Fruit fly (Drosophila melanogaster) whole organism, embryonic: ENCODE results near the gene CG10874.
A peak's percentile ranks its signal among the peaks of the same experiment; 100 is the strongest.

Source experiments
- Bgb ChIP-seq: fragments of 200-800 bp; sonication (Bioruptor generic); IDR thresholded peaks from 2 replicates; pipeline ENCODE4 v1.3.6; 2022; ENCODE audit warnings: missing biosample characterization, missing genetic modification characterization; ENCODE audit not compliant: partially characterized antibody
- CG10267 ChIP-seq: fragments of 200-800 bp; sonication (Bioruptor generic); optimal IDR thresholded peaks from 2 replicates; lab custom pipeline; 2018; ENCODE audit warnings: missing biosample characterization, mild to moderate bottlenecking, missing genetic modification characterization, moderate library complexity
- CG11695 ChIP-seq: fragments of 200-800 bp; sonication (Bioruptor generic); IDR thresholded peaks from 3 replicates; pipeline ENCODE4 v1.3.6; 2022; ENCODE audit warnings: missing biosample characterization, missing genetic modification characterization
- CG12155 ChIP-seq: fragments of 200-800 bp; sonication (Bioruptor generic); optimal IDR thresholded peaks from 3 replicates; lab custom pipeline; 2016; ENCODE audit warnings: missing biosample characterization, missing genetic modification characterization
- CG13424 ChIP-seq: fragments of 200-800 bp; sonication (Bioruptor generic); optimal IDR thresholded peaks from 2 replicates; lab custom pipeline; 2019; ENCODE audit warnings: missing biosample characterization, mild to moderate bottlenecking, missing genetic modification characterization, moderate library complexity
- CG14441 ChIP-seq: fragments of 200-800 bp; sonication (Bioruptor generic); IDR thresholded peaks from 2 replicates; pipeline ENCODE4 v1.3.6; 2022; ENCODE audit warnings: missing biosample characterization, missing genetic modification characterization
- CG14667 ChIP-seq: fragments of 200-800 bp; sonication (Bioruptor generic); IDR thresholded peaks from 2 replicates; pipeline ENCODE4 v1.3.6; 2022; ENCODE audit warnings: missing biosample characterization, missing genetic modification characterization
- CG15601 ChIP-seq: fragments of 200-800 bp; sonication (Bioruptor generic); optimal IDR thresholded peaks from 3 replicates; lab custom pipeline; 2019; ENCODE audit warnings: missing biosample characterization, mild to moderate bottlenecking, missing genetic modification characterization, moderate library complexity
- CG16815 ChIP-seq: fragments of 200-800 bp; sonication (Bioruptor generic); optimal IDR thresholded peaks from 3 replicates; lab custom pipeline; 2017; ENCODE audit warnings: missing biosample characterization, mild to moderate bottlenecking, missing genetic modification characterization
- CG17186 ChIP-seq: fragments of 200-800 bp; sonication (Bioruptor generic); optimal IDR thresholded peaks from 3 replicates; lab custom pipeline; 2017; ENCODE audit warnings: missing biosample characterization, missing genetic modification reagents, missing genetic modification characterization
- CG18011 ChIP-seq: fragments of 200-800 bp; sonication (Bioruptor generic); optimal IDR thresholded peaks from 2 replicates; lab custom pipeline; 2017; ENCODE audit warnings: missing biosample characterization, missing genetic modification characterization, mild to moderate bottlenecking, moderate library complexity, missing genotype
- CG18476 ChIP-seq: fragments of 200-800 bp; sonication (Bioruptor generic); optimal IDR thresholded peaks from 2 replicates; lab custom pipeline; 2016; ENCODE audit warnings: missing biosample characterization, mild to moderate bottlenecking, missing genetic modification characterization
- CG2678 ChIP-seq: fragments of 200-800 bp; sonication (Bioruptor generic); optimal IDR thresholded peaks from 3 replicates; lab custom pipeline; 2019; ENCODE audit warnings: missing biosample characterization, mild to moderate bottlenecking, missing genetic modification characterization, moderate library complexity
- CG32767 ChIP-seq: fragments of 200-800 bp; sonication (Bioruptor generic); IDR thresholded peaks from 2 replicates; pipeline ENCODE4 v1.3.6; 2022; ENCODE audit warnings: missing biosample characterization, missing genetic modification characterization
- CG4282 ChIP-seq: fragments of 200-800 bp; sonication (Bioruptor generic); optimal IDR thresholded peaks from 2 replicates; lab custom pipeline; 2016; ENCODE audit warnings: missing biosample characterization, missing genetic modification characterization
- CG5245 ChIP-seq: fragments of 200-800 bp; sonication (Bioruptor generic); optimal IDR thresholded peaks from 3 replicates; lab custom pipeline; 2016; ENCODE audit warnings: missing biosample characterization, missing genetic modification characterization
- CG5953 ChIP-seq: fragments of 200-800 bp; sonication (Bioruptor generic); IDR thresholded peaks from 2 replicates; pipeline ENCODE4 v1.3.6; 2022; ENCODE audit warnings: missing biosample characterization, missing genetic modification characterization
- CG6689 ChIP-seq: fragments of 200-800 bp; sonication (Bioruptor generic); IDR thresholded peaks from 2 replicates; pipeline ENCODE4 v1.3.6; 2022; ENCODE audit warnings: missing biosample characterization, missing genetic modification characterization
- CG6854 ChIP-seq: fragments of 200-800 bp; sonication (Bioruptor generic); optimal IDR thresholded peaks from 3 replicates; lab custom pipeline; 2017; ENCODE audit warnings: missing biosample characterization, mild to moderate bottlenecking, missing genetic modification characterization
- CG7928 ChIP-seq: fragments of 200-800 bp; sonication (Bioruptor generic); optimal IDR thresholded peaks from 2 replicates; lab custom pipeline; 2017; ENCODE audit warnings: missing biosample characterization, mild to moderate bottlenecking, missing genetic modification characterization
- CG8388 ChIP-seq: fragments of 200-800 bp; sonication (Bioruptor generic); optimal IDR thresholded peaks from 2 replicates; lab custom pipeline; 2019; ENCODE audit warnings: missing biosample characterization, mild to moderate bottlenecking, missing genetic modification characterization, moderate library complexity
- CG8478 ChIP-seq: fragments of >200 bp; optimal IDR thresholded peaks from 2 replicates; lab custom pipeline; 2018
- CG9727 ChIP-seq: fragments of 200-800 bp; sonication (Bioruptor generic); optimal IDR thresholded peaks from 3 replicates; lab custom pipeline; 2017; ENCODE audit warnings: missing biosample characterization, mild to moderate bottlenecking, missing genetic modification characterization
- CG9797 ChIP-seq: fragments of 200-800 bp; sonication (Bioruptor generic); optimal IDR thresholded peaks from 3 replicates; lab custom pipeline; 2018; ENCODE audit warnings: missing biosample characterization, mild to moderate bottlenecking, missing genetic modification characterization
- Dad ChIP-seq: fragments of 200-800 bp; sonication (Bioruptor generic); optimal IDR thresholded peaks from 3 replicates; lab custom pipeline; 2016; ENCODE audit warnings: missing biosample characterization, missing genetic modification characterization
- Dll ChIP-seq: fragments of 200-800 bp; sonication (Bioruptor generic); IDR thresholded peaks from 4 replicates; pipeline ENCODE4 v1.3.6; 2022; ENCODE audit warnings: missing biosample characterization, missing genetic modification characterization; ENCODE audit not compliant: partially characterized antibody
- Dref ChIP-seq: fragments of 200-800 bp; sonication (Bioruptor generic); IDR thresholded peaks from 2 replicates; pipeline ENCODE4 v1.3.6; 2022; ENCODE audit warnings: missing biosample characterization, missing genetic modification characterization
- Fer3 ChIP-seq: fragments of 200-800 bp; sonication (Bioruptor generic); optimal IDR thresholded peaks from 2 replicates; lab custom pipeline; 2018; ENCODE audit warnings: missing biosample characterization, mild to moderate bottlenecking, missing genetic modification characterization, moderate library complexity
- HLH4C ChIP-seq: fragments of 200-800 bp; sonication (Bioruptor generic); IDR thresholded peaks from 3 replicates; pipeline ENCODE4 v1.3.6; 2022; ENCODE audit warnings: missing biosample characterization, missing genetic modification characterization; ENCODE audit not compliant: partially characterized antibody
- Hand ChIP-seq: fragments of 200-800 bp; sonication (Bioruptor generic); optimal IDR thresholded peaks from 2 replicates; lab custom pipeline; 2017; ENCODE audit warnings: mild to moderate bottlenecking, missing biosample characterization, missing genetic modification reagents, missing genetic modification characterization
- Hsf ChIP-seq: fragments of 200-800 bp; sonication (Bioruptor generic); optimal IDR thresholded peaks from 3 replicates; lab custom pipeline; 2016; ENCODE audit warnings: missing biosample characterization, missing genetic modification characterization
- Nf-YC ChIP-seq: fragments of 200-800 bp; optimal IDR thresholded peaks from 3 replicates; lab custom pipeline; 2019; ENCODE audit warnings: missing biosample characterization, mild to moderate bottlenecking, missing genetic modification characterization, moderate library complexity
- Xrp1 ChIP-seq: fragments of 200-800 bp; sonication (Bioruptor generic); IDR thresholded peaks from 2 replicates; pipeline ENCODE4 v1.3.6; 2022; ENCODE audit warnings: missing biosample characterization, missing genetic modification characterization
- aop ChIP-seq: fragments of 200-800 bp; sonication (Bioruptor generic); IDR thresholded peaks from 2 replicates; pipeline ENCODE4 v1.3.6; 2022; ENCODE audit warnings: missing biosample characterization, missing genetic modification characterization
- ase ChIP-seq: fragments of 200-800 bp; sonication (Bioruptor generic); IDR thresholded peaks from 3 replicates; pipeline ENCODE4 v1.3.6; 2022; ENCODE audit warnings: missing biosample characterization, missing genetic modification characterization
- az2 ChIP-seq: fragments of 200-800 bp; sonication (Bioruptor generic); optimal IDR thresholded peaks from 3 replicates; lab custom pipeline; 2016; ENCODE audit warnings: missing biosample characterization, missing genetic modification characterization
- bab2 ChIP-seq: fragments of 200-800 bp; sonication (Bioruptor generic); optimal IDR thresholded peaks from 2 replicates; lab custom pipeline; 2016; ENCODE audit warnings: missing biosample characterization, missing genetic modification characterization
- bbx ChIP-seq: fragments of 200-800 bp; sonication (Bioruptor generic); IDR thresholded peaks from 2 replicates; pipeline ENCODE4 v1.3.6; 2022; ENCODE audit warnings: missing biosample characterization, missing genetic modification characterization; ENCODE audit not compliant: partially characterized antibody
- bowl ChIP-seq: fragments of 200-800 bp; sonication (Bioruptor generic); IDR thresholded peaks from 2 replicates; pipeline ENCODE4 v1.3.6; 2022; ENCODE audit warnings: missing biosample characterization, missing genetic modification characterization
- chif ChIP-seq, 2 experiments: fragments of 200-800 bp; sonication (Bioruptor generic); optimal IDR thresholded peaks; 3 replicates each; lab custom pipeline; 2016; ENCODE audit warnings: missing biosample characterization in 2 of 2, missing genetic modification characterization in 2 of 2
- croc ChIP-seq: fragments of 200-800 bp; sonication (Bioruptor generic); conservative IDR thresholded peaks from 3 replicates; pipeline ENCODE4 v1.3.6; 2022; ENCODE audit warnings: missing biosample characterization, missing genetic modification characterization
- emc ChIP-seq: fragments of 200-800 bp; sonication (Bioruptor generic); optimal IDR thresholded peaks from 2 replicates; lab custom pipeline; 2016; ENCODE audit warnings: missing biosample characterization, missing genetic modification characterization
- hth ChIP-seq: fragments of >200 bp; optimal IDR thresholded peaks from 2 replicates; lab custom pipeline; 2017; ENCODE audit warnings: inconsistent platforms
- mirr ChIP-seq: fragments of 200-800 bp; sonication (Bioruptor generic); optimal IDR thresholded peaks from 3 replicates; lab custom pipeline; 2018; ENCODE audit warnings: missing biosample characterization, mild to moderate bottlenecking, missing genetic modification characterization
- pfk ChIP-seq: fragments of 200-800 bp; sonication (Bioruptor generic); optimal IDR thresholded peaks from 2 replicates; lab custom pipeline; 2018; ENCODE audit warnings: missing biosample characterization, mild to moderate bottlenecking, missing genetic modification characterization, moderate library complexity
- sens-2 ChIP-seq: fragments of 200-800 bp; sonication (Bioruptor generic); IDR thresholded peaks from 2 replicates; pipeline ENCODE4 v1.3.6; 2022; ENCODE audit warnings: missing biosample characterization, missing genetic modification characterization
- tin ChIP-seq: fragments of 200-800 bp; sonication (Bioruptor generic); optimal IDR thresholded peaks from 3 replicates; lab custom pipeline; 2016; ENCODE audit warnings: missing biosample characterization, missing genetic modification characterization
- zen ChIP-seq: fragments of 200-800 bp; sonication (Bioruptor generic); optimal IDR thresholded peaks from 3 replicates; lab custom pipeline; 2018; ENCODE audit warnings: missing biosample characterization, mild to moderate bottlenecking, missing genetic modification characterization, moderate library complexity
- zf30C ChIP-seq: fragments of 200-800 bp; sonication (Bioruptor generic); optimal IDR thresholded peaks from 3 replicates; lab custom pipeline; 2018; ENCODE audit warnings: missing biosample characterization, mild to moderate bottlenecking, missing genetic modification characterization
- zfh2 ChIP-seq: fragments of 200-800 bp; sonication (Bioruptor generic); optimal IDR thresholded peaks from 2 replicates; lab custom pipeline; 2016; ENCODE audit warnings: missing biosample characterization, missing genetic modification characterization

Gene CG10874

dm6 chr2L:2198613-2199432 lies 6.6 kb upstream of the CG10874 start (continued):
- TF ChIP-seq Xrp1 = no peak
- no peak for TF ChIP-seq CG7928
- no peak for TF ChIP-seq bowl (GFP tag; lab: Robert Waterston, UW)
- peak; percentile 84 for TF ChIP-seq CG15601
- peak; percentile 62 for TF ChIP-seq CG4282 (GFP tag; lab: Kevin White, UChicago)
- TF ChIP-seq CG18011 = peak; percentile 41
- TF ChIP-seq Dll (GFP tag; lab: Robert Waterston, UW) = no peak
- TF ChIP-seq bbx (GFP tag; lab: Robert Waterston, UW) = no peak
- peak; percentile 50 for TF ChIP-seq Hand (GFP tag; lab: Kevin White, UChicago)
- peak; percentile 88 for TF ChIP-seq bab2
- no peak for TF ChIP-seq CG5953 (GFP tag; lab: Robert Waterston, UW)
- peak; percentile 51 for TF ChIP-seq pfk (GFP tag; lab: Kevin White, UChicago)
- TF ChIP-seq az2 (GFP tag; lab: Kevin White, UChicago) = peak; percentile 87
- TF ChIP-seq CG9727 (GFP tag; lab: Kevin White, UChicago) = peak; percentile 85
- TF ChIP-seq CG8478 (lab: Kevin White, UChicago) = peak; percentile 78
- peak; percentile 76 for TF ChIP-seq CG13424 (tag; lab: Kevin White, UChicago)
- TF ChIP-seq Nf-YC (tag; lab: Kevin White, UChicago) = peak; percentile 95
- TF ChIP-seq zen (tag; lab: Kevin White, UChicago) = peak; percentile 57
- peak; percentile 86 for TF ChIP-seq CG8388
- TF ChIP-seq zf30C (GFP tag; lab: Kevin White, UChicago) = peak; percentile 80
- TF ChIP-seq CG16815 = peak; percentile 82
- TF ChIP-seq croc (GFP tag; lab: Robert Waterston, UW) = peak; percentile 85
- no peak for TF ChIP-seq CG6689 (GFP tag; lab: Robert Waterston, UW)
- TF ChIP-seq emc (GFP tag; lab: Kevin White, UChicago) = peak; percentile 62
- TF ChIP-seq CG14667 (GFP tag; lab: Robert Waterston, UW) = no peak
- TF ChIP-seq CG18476 (GFP tag; lab: Kevin White, UChicago) = peak; percentile 83
- no peak for TF ChIP-seq CG32767 (GFP tag; lab: Robert Waterston, UW)
- peak; percentile 22 for TF ChIP-seq CG9797 (GFP tag; lab: Kevin White, UChicago)
- TF ChIP-seq mirr (GFP tag; lab: Kevin White, UChicago) = peak; percentile 84
- peak; percentile 68 for TF ChIP-seq zfh2
- TF ChIP-seq Hsf = peak; percentile 82
- TF ChIP-seq CG5245 (GFP tag; lab: Kevin White, UChicago) = peak; percentile 85
- peak; percentile 89 to 91 for TF ChIP-seq chif (GFP tag; optimal IDR thresholded peaks at IDR 0.05; lab: Kevin White, UChicago)
- TF ChIP-seq HLH4C = no peak
- no peak for TF ChIP-seq CG11695 (GFP tag; lab: Robert Waterston, UW)
- TF ChIP-seq CG12155 = peak; percentile 79
- TF ChIP-seq Dref (GFP tag; lab: Robert Waterston, UW) = no peak
- no peak for TF ChIP-seq hth (lab: Kevin White, UChicago)
- TF ChIP-seq CG6854 (GFP tag; lab: Kevin White, UChicago) = peak; percentile 83
- peak; percentile 36 for TF ChIP-seq CG17186 (GFP tag; lab: Kevin White, UChicago)
- peak; percentile 90 for TF ChIP-seq Dad
- TF ChIP-seq ase (GFP tag; lab: Robert Waterston, UW) = no peak
- TF ChIP-seq CG2678 (tag; lab: Kevin White, UChicago) = peak; percentile 89
- no peak for TF ChIP-seq Bgb (GFP tag; lab: Robert Waterston, UW)
- peak; percentile 79 for TF ChIP-seq tin (GFP tag; lab: Kevin White, UChicago)
- no peak for TF ChIP-seq CG14441 (GFP tag; lab: Robert Waterston, UW)
- no peak for TF ChIP-seq sens-2 (GFP tag; lab: Robert Waterston, UW)
- peak; percentile 78 for TF ChIP-seq Fer3 (tag; lab: Kevin White, UChicago)
- TF ChIP-seq CG10267 (tag; lab: Kevin White, UChicago) = peak; percentile 77
- no peak for TF ChIP-seq aop (GFP tag; lab: Robert Waterston, UW)
